Worm (Caenorhabditis elegans): ENCODE measurements around the gene M02A10.1.

Gene M02A10.1

DNA sequence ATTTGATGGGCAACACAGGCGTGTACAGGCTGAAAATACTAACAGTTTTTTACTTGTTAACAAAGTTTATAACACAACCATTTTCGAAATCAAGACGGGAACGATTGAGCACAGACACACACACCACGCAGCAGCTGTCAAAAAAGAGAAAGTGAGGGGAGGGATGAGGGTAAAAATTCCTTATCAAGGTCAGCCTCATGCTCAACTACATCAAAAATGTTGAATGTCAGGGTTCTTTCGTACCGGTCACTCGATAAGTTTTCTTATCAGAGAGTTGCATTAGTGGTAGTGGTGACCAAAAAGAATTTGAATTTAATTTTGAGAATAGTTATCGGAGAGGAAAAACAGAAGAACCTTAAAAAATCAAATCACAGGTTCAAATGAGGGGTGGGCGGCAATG, 36.0 kb upstream of the M02A10.1 start, which contains the start of gene T19D7.6 (continued):
- no peak for TF ChIP-seq nhr-111 (GFP tag; optimal IDR thresholded peaks at IDR 0.05)
- peak; percentile 58 for TF ChIP-seq dve-1 (tag; optimal IDR thresholded peaks at IDR 0.05; ENCODE audit: insufficient read depth)
- TF ChIP-seq snpc-1.2 (GFP tag; IDR thresholded peaks at IDR 0.05): no peak
- TF ChIP-seq nhr-41 (GFP tag; IDR thresholded peaks at IDR 0.05): peak; percentile 82
- no peak for TF ChIP-seq ceh-44 (GFP tag; IDR thresholded peaks at IDR 0.05)
- no peak for TF ChIP-seq mxl-2 (GFP tag; conservative IDR thresholded peaks at IDR 0.05)
- TF ChIP-seq zip-11 (GFP tag; IDR thresholded peaks at IDR 0.05): no peak
- TF ChIP-seq daf-16 (GFP tag; optimal IDR thresholded peaks at IDR 0.05): no peak
- peak; percentile 81 for TF ChIP-seq daf-16 (tag; optimal IDR thresholded peaks at IDR 0.05)
- peak; percentile 57 for TF ChIP-seq nhr-48 (tag; optimal IDR thresholded peaks at IDR 0.05)
- no peak for TF ChIP-seq nhr-10 (tag; optimal IDR thresholded peaks at IDR 0.05)

DNA sequence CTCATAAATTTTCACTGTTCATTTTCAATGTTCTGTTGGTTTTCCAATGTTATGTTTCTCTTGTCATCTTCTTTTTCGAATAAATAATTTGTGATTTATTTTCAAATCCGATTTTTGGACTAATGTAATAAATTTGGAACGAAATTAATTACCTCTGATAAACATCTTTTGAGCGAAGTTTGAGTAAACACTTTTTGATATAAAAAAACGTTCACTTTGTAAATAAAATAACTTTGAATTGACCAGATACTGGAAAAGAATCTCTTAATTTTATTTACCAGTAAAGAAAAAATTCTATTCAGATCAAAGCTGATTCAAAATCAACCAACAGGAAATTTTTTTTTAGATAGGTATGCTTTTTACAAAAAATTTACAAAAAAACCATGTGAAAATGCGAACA, 34.8 kb upstream of the M02A10.1 start, which contains the start of gene lgc-32:
lgc-32 (plus strand) TSS at position 301 of the 400 bp plus-strand sequence.
- TF ChIP-seq dmd-8 (GFP tag; IDR thresholded peaks at IDR 0.05) (no peak), mes-2 (tag; optimal IDR thresholded peaks at IDR 0.05; ENCODE audit: poor library complexity, severe bottlenecking) (no peak), T26A8.4 (GFP tag; IDR thresholded peaks at IDR 0.05) (no peak), Y48G9A.11 (GFP tag; IDR thresholded peaks at IDR 0.05) (no peak)

DNA sequence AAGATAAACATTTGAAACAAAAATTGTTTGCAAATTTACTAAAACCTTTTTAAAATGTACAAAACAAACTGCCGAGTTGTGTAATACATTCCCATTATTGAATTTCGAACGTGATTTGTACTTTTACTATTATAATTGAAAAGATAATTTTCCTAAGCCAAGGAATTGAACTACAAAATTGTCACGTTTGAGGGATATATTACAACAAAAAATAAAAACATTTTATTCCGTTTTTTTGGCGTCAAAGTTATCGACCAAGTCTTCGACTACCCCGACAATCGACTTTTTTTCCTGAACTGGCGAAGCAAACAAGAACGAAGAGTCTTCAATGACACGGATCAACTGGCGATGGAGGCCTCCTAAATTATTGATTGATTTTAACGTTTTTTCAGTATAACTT, 25.7 kb upstream of the M02A10.1 start, which contains the start of gene T19D7.7:
T19D7.7 (minus strand) TSS at position 101 of the 400 bp plus-strand sequence.
- no peak for TF ChIP-seq nhr-237 (tag; optimal IDR thresholded peaks at IDR 0.05)
- no peak for TF ChIP-seq set-16 (GFP tag; IDR thresholded peaks at IDR 0.05)
- TF ChIP-seq mdt-29 (GFP tag; IDR thresholded peaks at IDR 0.05): no peak
- TF ChIP-seq T20F7.1 (GFP tag; optimal IDR thresholded peaks at IDR 0.05): no peak
- TF ChIP-seq ZK546.5 (tag; optimal IDR thresholded peaks at IDR 0.05): no peak
- TF ChIP-seq ceh-20 (GFP tag; IDR thresholded peaks at IDR 0.05): no peak

DNA sequence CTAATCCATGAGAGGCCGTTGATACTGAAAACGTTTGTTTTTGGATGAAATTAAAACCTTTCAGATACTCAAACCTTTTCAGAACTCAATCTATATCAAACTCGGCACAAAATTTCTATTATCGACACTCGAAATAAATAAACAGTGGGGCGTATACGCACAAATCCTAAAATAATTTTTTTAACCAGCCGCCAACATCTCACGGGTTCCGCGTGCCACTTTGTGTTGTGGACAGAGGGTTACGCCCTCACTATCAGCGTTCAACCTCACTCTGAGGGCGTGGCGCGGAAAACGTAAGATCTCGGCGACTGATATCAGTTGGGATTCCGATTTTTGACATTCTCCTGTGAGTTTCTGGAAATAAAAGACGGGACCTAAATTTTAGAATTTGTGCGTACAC, 25.2 kb upstream of the M02A10.1 start:
- TF ChIP-seq php-3 (GFP tag; IDR thresholded peaks at IDR 0.05) (no peak), F49E8.2 (tag; optimal IDR thresholded peaks at IDR 0.05; ENCODE audit: borderline replicate concordance) (no peak), F26F4.8 (GFP tag; conservative IDR thresholded peaks at IDR 0.05) (no peak), snpc-4 (tag; optimal IDR thresholded peaks at IDR 0.05) (peak; percentile 35), aha-1 (tag) (peak; percentile 25)

DNA sequence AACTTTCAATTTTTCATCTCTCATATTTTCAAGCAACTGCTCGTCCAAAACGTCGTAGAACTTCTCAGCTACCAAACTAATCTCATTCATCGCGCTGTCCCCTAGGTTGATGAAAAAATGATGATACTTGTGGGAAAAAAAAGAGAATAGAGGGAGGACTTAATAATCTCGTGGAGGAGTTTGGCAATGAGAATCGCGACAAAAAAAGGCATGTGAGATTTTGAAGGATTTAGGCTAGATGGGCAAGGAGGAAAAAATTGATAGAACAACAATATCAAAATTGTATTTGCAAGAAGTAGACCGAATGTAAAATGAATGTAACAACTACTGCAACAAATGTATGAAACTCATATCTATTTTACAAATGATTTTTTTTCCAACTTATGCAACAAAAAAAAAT, 23.9 kb upstream of the M02A10.1 start, which contains the start of gene Y9C12A.1:
Y9C12A.1 (minus strand) TSS at position 101 of the 400 bp plus-strand sequence.
- TF ChIP-seq mdt-29 (GFP tag; IDR thresholded peaks at IDR 0.05) (no peak), nhr-237 (tag; optimal IDR thresholded peaks at IDR 0.05) (no peak)

DNA sequence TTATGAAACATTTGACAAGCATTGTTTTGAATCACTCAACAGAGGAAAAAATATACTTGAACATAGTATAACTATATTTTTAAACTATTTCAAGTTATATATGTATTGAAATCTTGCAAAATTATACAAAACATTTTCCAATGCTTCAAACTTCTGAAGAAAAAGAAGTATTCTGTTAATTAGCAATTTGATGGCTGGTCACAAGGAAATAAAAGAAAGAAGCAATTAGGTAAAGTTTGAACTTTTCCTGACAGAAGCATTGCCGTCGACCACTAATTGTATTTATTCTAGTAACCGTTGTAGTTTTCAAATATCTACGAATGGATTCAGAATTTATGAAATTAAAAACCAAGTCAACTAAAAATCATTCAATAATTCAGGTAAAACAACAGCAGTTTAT, 18.0 kb upstream of the M02A10.1 start:
- TF ChIP-seq zfp-3 (GFP tag; conservative IDR thresholded peaks at IDR 0.05) (no peak), D1046.2 (GFP tag; IDR thresholded peaks at IDR 0.05) (no peak)

DNA sequence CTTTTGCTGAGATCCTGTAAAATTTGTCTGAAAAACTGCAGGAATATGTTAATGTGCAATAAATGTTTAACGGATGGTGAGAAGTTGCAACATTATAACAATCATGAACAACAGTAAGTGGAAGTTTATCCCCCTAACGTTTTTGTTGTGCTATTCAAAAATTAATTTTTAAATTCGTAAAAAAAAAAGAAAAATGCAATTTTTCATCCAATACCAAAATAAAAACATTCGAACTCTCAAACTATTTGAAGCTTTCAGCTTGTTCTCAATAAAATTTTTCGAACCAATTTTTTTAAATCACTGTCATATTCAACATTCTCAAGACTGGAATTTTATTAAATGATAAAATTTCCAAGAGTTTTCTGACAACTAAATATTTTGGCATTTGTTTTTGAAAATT, 15.0 kb upstream of the M02A10.1 start, which contains the start of gene ncam-1:
ncam-1 (plus strand) TSS at position 301 of the 400 bp plus-strand sequence.
- no peak for TF ChIP-seq T26A8.4 (GFP tag; IDR thresholded peaks at IDR 0.05)
- TF ChIP-seq dmd-8 (GFP tag; IDR thresholded peaks at IDR 0.05): no peak
- TF ChIP-seq F37D6.2 (tag; optimal IDR thresholded peaks at IDR 0.05): no peak
- no peak for TF ChIP-seq zfp-3 (GFP tag; conservative IDR thresholded peaks at IDR 0.05)
- no peak for TF ChIP-seq zip-2 (tag; optimal IDR thresholded peaks at IDR 0.05)
- no peak for TF ChIP-seq egl-43 (GFP tag; IDR thresholded peaks at IDR 0.05)
- TF ChIP-seq lin-39 (tag; optimal IDR thresholded peaks at IDR 0.05): no peak
- TF ChIP-seq nhr-10 (tag; optimal IDR thresholded peaks at IDR 0.05): no peak
- no peak for TF ChIP-seq nhr-11 (tag; optimal IDR thresholded peaks at IDR 0.05)
- TF ChIP-seq mxl-3 (GFP tag; optimal IDR thresholded peaks at IDR 0.05): no peak
- no peak for TF ChIP-seq F49E8.2 (tag; optimal IDR thresholded peaks at IDR 0.05; ENCODE audit: borderline replicate concordance)
- no peak for TF ChIP-seq nhr-28 (tag; optimal IDR thresholded peaks at IDR 0.05)
- TF ChIP-seq lsy-2 (tag; optimal IDR thresholded peaks at IDR 0.05): no peak
- no peak for TF ChIP-seq daf-12 (tag; optimal IDR thresholded peaks at IDR 0.05)
- TF ChIP-seq ceh-62 (tag; optimal IDR thresholded peaks at IDR 0.05): no peak
- no peak for TF ChIP-seq ceh-82 (tag; optimal IDR thresholded peaks at IDR 0.05)
